Fruit fly (Drosophila melanogaster): ENCODE measurements around the gene CG12540.

CG12540 gene

DNA sequence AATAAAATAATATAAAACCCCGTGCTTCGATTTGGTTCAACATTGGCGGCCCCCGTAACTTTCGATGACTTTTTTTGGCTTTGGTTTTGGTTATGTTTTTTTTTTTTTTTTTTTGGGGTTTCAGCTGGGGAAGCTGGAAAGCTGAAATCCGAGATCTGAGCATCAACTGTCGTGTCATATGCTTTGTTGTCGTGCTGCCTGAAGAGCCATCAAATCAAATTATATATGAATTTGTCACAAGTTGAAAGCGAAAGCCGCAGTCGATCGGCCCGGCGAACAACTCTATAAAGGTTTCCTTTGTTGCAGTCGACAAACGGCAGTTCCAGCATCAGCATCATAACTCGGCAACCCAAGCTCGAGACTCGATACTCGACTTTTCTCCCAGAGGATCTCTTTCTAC is at the start of gene CG12540:
TSS of gene CG12540 (plus strand) at position 301 of the 400 bp plus-strand sequence.
- TF ChIP-seq insv (optimal IDR thresholded peaks at IDR 0.05) (no peak), Sin3A (optimal IDR thresholded peaks at IDR 0.05) (no peak), Myc (optimal IDR thresholded peaks at IDR 0.05) (no peak), ttk (optimal IDR thresholded peaks at IDR 0.05) (no peak), h (optimal IDR thresholded peaks at IDR 0.05) (no peak), psq (optimal IDR thresholded peaks at IDR 0.05) (no peak)

DNA sequence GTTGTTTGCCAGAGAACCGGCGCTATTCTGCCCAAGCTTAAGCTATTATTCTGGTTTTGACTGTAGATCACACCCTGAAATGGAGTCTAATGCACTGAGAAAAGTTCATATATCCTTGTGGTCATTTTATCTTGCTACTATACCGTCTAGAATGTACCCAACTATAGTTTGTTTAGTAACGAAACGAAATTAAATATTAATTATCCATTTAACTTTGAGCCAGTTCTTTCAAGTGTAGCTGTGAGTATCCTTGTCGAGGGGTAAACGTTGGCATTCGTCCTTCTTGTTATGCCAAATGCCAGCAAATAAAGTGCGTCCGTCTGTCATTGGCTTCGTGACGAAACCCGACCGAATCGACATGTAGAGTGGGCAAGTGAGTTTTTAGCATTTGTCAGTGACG is 49.1 kb upstream of the CG12540 start:
- TF ChIP-seq insv (optimal IDR thresholded peaks at IDR 0.05) (no peak), Myc (optimal IDR thresholded peaks at IDR 0.05) (no peak), Sin3A (optimal IDR thresholded peaks at IDR 0.05) (no peak), h (optimal IDR thresholded peaks at IDR 0.05) (no peak), ttk (optimal IDR thresholded peaks at IDR 0.05) (no peak), psq (optimal IDR thresholded peaks at IDR 0.05) (no peak)

DNA sequence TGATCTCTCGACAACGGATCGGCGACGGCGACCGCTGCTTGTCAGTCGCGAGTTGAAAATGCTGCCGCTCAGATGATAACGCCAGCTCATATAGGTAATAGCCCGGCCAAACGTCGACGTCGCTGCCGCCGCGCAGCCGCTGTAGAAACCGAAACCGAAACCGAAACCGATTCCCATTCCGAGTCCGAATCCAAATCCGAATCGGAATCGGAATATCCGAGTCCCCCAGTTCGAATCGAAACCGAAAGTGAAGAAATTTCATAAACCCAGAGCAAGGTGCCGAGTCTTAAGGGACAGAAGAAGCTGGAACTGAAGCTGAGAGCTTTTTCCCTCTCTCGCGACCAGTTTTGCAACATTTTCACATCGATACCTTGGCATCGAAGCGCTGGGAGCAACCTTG is 15.9 kb upstream of the CG12540 start, which contains the start of gene CG9411:
TSS of gene CG9411 (minus strand) at position 67 of the 400 bp plus-strand sequence.
- TF ChIP-seq insv (optimal IDR thresholded peaks at IDR 0.05) (no peak), Myc (optimal IDR thresholded peaks at IDR 0.05) (no peak), ttk (optimal IDR thresholded peaks at IDR 0.05) (no peak), h (optimal IDR thresholded peaks at IDR 0.05) (no peak), Sin3A (optimal IDR thresholded peaks at IDR 0.05) (no peak), psq (optimal IDR thresholded peaks at IDR 0.05) (no peak)

DNA sequence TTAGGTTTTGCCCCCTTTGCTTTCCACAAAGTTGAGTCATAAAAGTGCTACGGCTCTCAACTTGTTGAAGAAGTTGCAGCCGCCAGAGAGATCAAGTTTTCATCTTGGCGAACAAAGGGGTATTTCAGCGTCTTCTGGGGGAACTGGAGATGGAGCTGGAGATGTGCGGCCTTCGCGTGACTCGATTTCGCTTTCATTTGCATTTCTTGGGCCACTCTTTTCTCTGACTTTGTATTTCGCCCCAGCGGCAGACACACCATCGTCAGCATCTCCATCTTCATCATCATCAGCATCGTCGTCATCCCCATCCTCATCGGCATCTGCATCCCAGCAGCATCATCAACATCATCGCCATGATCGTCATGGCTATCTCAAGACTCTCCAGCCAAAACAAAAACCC is 14.7 kb upstream of the CG12540 start:
- TF ChIP-seq Myc (optimal IDR thresholded peaks at IDR 0.05) (no peak), insv (optimal IDR thresholded peaks at IDR 0.05) (no peak), psq (optimal IDR thresholded peaks at IDR 0.05) (no peak), ttk (optimal IDR thresholded peaks at IDR 0.05) (no peak), h (optimal IDR thresholded peaks at IDR 0.05) (no peak), Sin3A (optimal IDR thresholded peaks at IDR 0.05) (no peak)

DNA sequence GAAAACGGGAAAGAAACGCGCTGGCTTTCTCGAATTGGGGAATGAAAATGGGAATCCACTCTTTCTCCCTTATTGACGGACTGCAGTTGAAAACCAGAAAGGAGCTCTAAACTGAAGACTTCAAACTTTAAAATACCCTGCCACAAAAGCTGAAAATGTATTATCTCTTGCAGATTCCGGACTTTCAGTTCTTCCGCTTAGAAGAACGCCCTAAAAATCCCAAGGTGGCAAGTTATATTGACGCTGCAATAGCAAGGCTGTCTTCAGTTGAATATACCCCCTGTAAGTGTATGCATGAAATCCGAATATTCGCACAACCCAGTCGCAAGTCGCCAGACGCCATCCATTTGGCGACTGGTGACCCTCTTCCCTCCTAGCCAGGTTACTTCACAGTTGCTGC is 14.3 kb upstream of the CG12540 start:
- TF ChIP-seq Myc (optimal IDR thresholded peaks at IDR 0.05) (no peak), Sin3A (optimal IDR thresholded peaks at IDR 0.05) (no peak), insv (optimal IDR thresholded peaks at IDR 0.05) (no peak), ttk (optimal IDR thresholded peaks at IDR 0.05) (no peak), h (optimal IDR thresholded peaks at IDR 0.05) (no peak), psq (optimal IDR thresholded peaks at IDR 0.05) (no peak)

DNA sequence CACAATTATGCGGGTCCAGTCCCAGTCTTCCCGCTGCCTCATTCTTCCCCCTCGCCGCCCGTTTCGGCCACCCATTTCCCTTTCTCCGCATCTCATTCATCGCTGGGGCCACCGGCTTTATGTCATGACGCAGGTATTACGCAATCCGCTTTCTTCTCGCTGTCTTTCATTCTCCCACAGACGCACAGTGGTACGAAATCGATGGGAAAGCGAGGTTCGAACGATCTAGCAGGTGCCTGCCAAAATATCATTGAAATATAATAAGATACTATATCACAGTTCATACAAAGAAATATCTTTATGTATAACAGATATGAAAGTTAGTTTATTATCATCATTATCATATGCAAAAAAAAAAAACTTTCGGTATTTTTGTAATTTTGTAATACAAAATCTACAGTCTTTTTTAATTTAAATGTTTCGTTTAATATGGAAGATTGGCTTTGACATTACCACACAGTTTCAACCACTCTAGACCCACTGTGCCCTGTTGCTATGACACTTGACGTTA is 12.4 kb upstream of the CG12540 start:
- no peak for TF ChIP-seq Myc (optimal IDR thresholded peaks at IDR 0.05)
- no peak for TF ChIP-seq insv (optimal IDR thresholded peaks at IDR 0.05)
- TF ChIP-seq psq (optimal IDR thresholded peaks at IDR 0.05), result no peak
- no peak for TF ChIP-seq Sin3A (optimal IDR thresholded peaks at IDR 0.05)
- no peak for TF ChIP-seq ttk (optimal IDR thresholded peaks at IDR 0.05)
- no peak for TF ChIP-seq h (optimal IDR thresholded peaks at IDR 0.05)

DNA sequence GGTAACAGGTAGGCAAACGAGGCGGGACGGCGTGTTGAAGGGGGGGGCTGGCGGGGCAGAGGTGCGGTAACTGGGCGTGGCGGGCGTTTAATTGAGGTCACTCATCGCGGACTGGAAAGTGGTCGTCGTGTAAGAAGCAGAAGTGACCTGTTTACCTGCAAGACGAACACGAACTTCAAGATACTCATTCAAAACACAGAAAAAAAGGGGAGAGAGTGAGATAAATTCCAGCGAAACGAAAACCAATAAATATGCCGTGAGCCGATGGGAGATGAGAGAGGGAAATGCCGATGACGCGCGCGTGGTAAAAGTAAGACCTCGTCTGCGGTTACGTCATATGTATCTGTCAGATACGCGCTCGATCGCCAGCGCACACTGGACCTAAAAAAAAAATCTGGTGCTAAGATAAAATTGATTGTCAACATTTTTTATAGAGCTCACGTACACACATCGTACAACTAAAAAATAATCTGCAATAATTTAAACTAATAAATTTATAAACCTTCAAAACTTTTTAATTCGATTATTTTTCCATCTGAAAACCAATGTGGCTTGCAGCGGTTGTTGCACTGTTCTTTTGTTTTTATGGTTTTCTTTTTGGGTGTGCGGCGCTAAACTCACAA is 2.0 kb upstream of the CG12540 start:
- TF ChIP-seq psq (optimal IDR thresholded peaks at IDR 0.05) (no peak), ttk (optimal IDR thresholded peaks at IDR 0.05) (no peak), h (optimal IDR thresholded peaks at IDR 0.05) (no peak), insv (optimal IDR thresholded peaks at IDR 0.05) (no peak), Myc (optimal IDR thresholded peaks at IDR 0.05) (no peak), Sin3A (optimal IDR thresholded peaks at IDR 0.05) (no peak)

DNA sequence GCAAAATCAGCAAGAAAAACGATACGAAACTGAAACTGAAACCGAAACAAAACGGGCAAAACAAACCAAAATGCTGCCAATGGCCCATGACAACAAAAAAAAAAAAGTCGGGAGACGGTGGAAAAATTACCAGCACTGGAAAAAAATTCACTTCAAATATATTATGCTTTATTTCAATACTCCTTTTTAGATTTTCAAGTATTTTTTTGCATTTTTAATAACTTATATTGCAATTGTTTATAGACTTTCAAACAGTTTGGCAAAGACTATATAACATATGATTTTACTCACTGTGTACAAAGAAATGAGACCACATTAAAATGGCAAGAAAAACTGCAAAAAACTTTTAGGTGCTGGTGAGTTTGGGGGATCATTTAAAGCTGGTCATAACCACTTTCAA is 5.1 kb downstream of the CG12540 start:
- TF ChIP-seq ttk (optimal IDR thresholded peaks at IDR 0.05), result no peak
- TF ChIP-seq Myc (optimal IDR thresholded peaks at IDR 0.05), result no peak
- no peak for TF ChIP-seq psq (optimal IDR thresholded peaks at IDR 0.05)
- TF ChIP-seq h (optimal IDR thresholded peaks at IDR 0.05), result no peak

All from Kc167 (cell line).